Fruit fly (Drosophila melanogaster): ENCODE measurements around the gene chico.

The chico gene

DNA sequence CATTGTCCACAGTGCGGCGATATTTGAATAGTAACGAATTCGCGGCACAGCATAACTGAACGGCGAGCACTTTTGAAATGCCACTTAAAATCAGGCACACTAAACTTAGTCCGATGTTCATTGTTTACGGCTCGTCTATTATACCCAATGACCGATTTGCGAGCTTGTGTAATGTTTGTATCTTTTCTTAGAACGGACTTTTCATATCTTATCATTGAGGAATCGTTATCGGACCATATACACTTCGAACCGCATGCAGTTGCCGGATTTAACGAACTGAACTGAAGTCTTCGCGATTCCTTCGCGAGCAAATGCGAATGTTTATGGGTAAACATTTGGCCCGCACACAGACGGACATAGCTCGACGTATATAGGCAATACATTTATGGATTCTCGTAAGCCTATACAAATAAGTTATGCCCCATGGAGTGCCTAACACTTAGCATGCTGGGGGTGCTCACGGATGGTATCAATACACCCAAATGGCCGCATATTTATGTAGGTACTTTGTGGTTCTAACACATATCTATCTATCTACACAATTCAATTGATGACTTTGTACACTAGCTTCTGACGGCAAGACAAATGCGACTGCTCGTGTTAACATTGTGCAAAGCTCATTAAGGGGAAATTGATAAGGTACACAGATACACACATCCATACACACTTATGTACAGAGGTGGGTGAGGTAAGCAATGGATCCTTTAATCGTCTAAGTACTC lies 9.0 kb downstream of the chico start, which contains the start of gene mthl15 (continued):
- TF ChIP-seq BtbVII (GFP tag; optimal IDR thresholded peaks at IDR 0.05) (peak; percentile 3), CG13894 (tag; optimal IDR thresholded peaks at IDR 0.05) (no peak), cg (GFP tag; optimal IDR thresholded peaks at IDR 0.05) (peak; percentile 68), HmgZ (tag; optimal IDR thresholded peaks at IDR 0.05) (peak; percentile 54), Kr (GFP tag; optimal IDR thresholded peaks at IDR 0.05) (peak; percentile 0), E2f2 (GFP tag; IDR thresholded peaks at IDR 0.05) (peak; percentile 21; the same call in 1 of the 2 replicates), NC2α (GFP tag; optimal IDR thresholded peaks at IDR 0.05) (peak; percentile 22), grn (GFP tag; optimal IDR thresholded peaks at IDR 0.05) (peak; percentile 28), B-H2 (GFP tag; optimal IDR thresholded peaks at IDR 0.05) (no peak), bigmax (GFP tag; optimal IDR thresholded peaks at IDR 0.05) (no peak), zen (tag; optimal IDR thresholded peaks at IDR 0.05) (peak; percentile 32), Dref (GFP tag; IDR thresholded peaks at IDR 0.05) (no peak), Deaf1 (tag; optimal IDR thresholded peaks at IDR 0.05) (peak; percentile 72), Lpt (GFP tag; optimal IDR thresholded peaks at IDR 0.05) (no peak), CG8290 (GFP tag; optimal IDR thresholded peaks at IDR 0.05) (no peak), CG8290 (tag; optimal IDR thresholded peaks at IDR 0.05) (peak in 1 of 2 experiments; percentile 44), CG12299 (tag; optimal IDR thresholded peaks at IDR 0.05) (peak; percentile 5), CG6765 (GFP tag; optimal IDR thresholded peaks at IDR 0.05) (peak; percentile 34), salm (tag; optimal IDR thresholded peaks at IDR 0.05) (peak; percentile 29), gcm (GFP tag; optimal IDR thresholded peaks at IDR 0.05) (peak; percentile 21), CG1603 (tag; optimal IDR thresholded peaks at IDR 0.05) (peak; percentile 63), exex (tag; optimal IDR thresholded peaks at IDR 0.05) (peak; percentile 95), CG12659 (GFP tag; optimal IDR thresholded peaks at IDR 0.05) (peak; percentile 38), Chrac-16 (GFP tag; optimal IDR thresholded peaks at IDR 0.05) (no peak), Pdp1 (GFP tag; optimal IDR thresholded peaks at IDR 0.05) (peak in 1 of 2 experiments; percentile 75), tin (GFP tag; optimal IDR thresholded peaks at IDR 0.05) (no peak), sug (tag; optimal IDR thresholded peaks at IDR 0.05) (peak; percentile 94), dmrt11E (tag; optimal IDR thresholded peaks at IDR 0.05) (peak; percentile 34), CG17802 (tag; optimal IDR thresholded peaks at IDR 0.05) (peak; percentile 20), E2f1 (GFP tag; IDR thresholded peaks at IDR 0.05) (no peak), wek (GFP tag; optimal IDR thresholded peaks at IDR 0.05) (peak; percentile 48), CG33557 (GFP tag; optimal IDR thresholded peaks at IDR 0.05) (peak; percentile 36), CG17328 (GFP tag; IDR thresholded peaks at IDR 0.05) (0 out of 2 replicates have a peak, but pooled peaks have one; percentile 29), Fer1 (GFP tag; optimal IDR thresholded peaks at IDR 0.05) (peak; percentile 19), CG11696 (GFP tag; IDR thresholded peaks at IDR 0.05) (no peak), unc-4 (GFP tag; IDR thresholded peaks at IDR 0.05; ENCODE audit: partially characterized antibody) (no peak), CG1832 (GFP tag; optimal IDR thresholded peaks at IDR 0.05) (no peak), CG3281 (GFP tag; optimal IDR thresholded peaks at IDR 0.05) (peak; percentile 1), Six4 (GFP tag; optimal IDR thresholded peaks at IDR 0.05) (no peak), Med (GFP tag) (peak; percentile 73), CG15479 (GFP tag; optimal IDR thresholded peaks at IDR 0.05) (peak; percentile 69), CG7987 (GFP tag; optimal IDR thresholded peaks at IDR 0.05) (peak; percentile 33), Atf6 (GFP tag; IDR thresholded peaks at IDR 0.05) (peak; percentile 41; the same call in 1 of the 2 replicates), Sox100B (GFP tag; optimal IDR thresholded peaks at IDR 0.05) (peak; percentile 10), sd (tag; optimal IDR thresholded peaks at IDR 0.05) (peak; percentile 52), CG11723 (GFP tag; optimal IDR thresholded peaks at IDR 0.05) (peak; percentile 19), CG2875 (GFP tag; optimal IDR thresholded peaks at IDR 0.05) (no peak), crc (GFP tag; optimal IDR thresholded peaks at IDR 0.05) (peak; percentile 6), mirr (GFP tag; optimal IDR thresholded peaks at IDR 0.05) (peak; percentile 95)
